Fruit fly (Drosophila melanogaster) whole organism, wandering third instar larva: Measurements from ENCODE around the gene GluProRS.

Experiments
- CG32264 ChIP-seq: fragments of 200-800 bp; sonication (Bioruptor generic); optimal IDR thresholded peaks from 2 replicates; lab custom pipeline; 2016; ENCODE audit warnings: missing biosample characterization, missing genetic modification characterization
- CG9705 ChIP-seq: fragments of 200-800 bp; sonication (Bioruptor generic); optimal IDR thresholded peaks from 2 replicates; lab custom pipeline; 2018; ENCODE audit warnings: missing biosample characterization, mild to moderate bottlenecking, missing genetic modification characterization
- CrebA ChIP-seq: fragments of 200-800 bp; sonication (Bioruptor generic); optimal IDR thresholded peaks from 2 replicates; lab custom pipeline; 2016; ENCODE audit warnings: missing biosample characterization, mild to moderate bottlenecking, missing genetic modification characterization, borderline replicate concordance
- Dif ChIP-seq: fragments of 200-275, 200-300 bp; sonication (Bioruptor generic); optimal IDR thresholded peaks from 2 replicates; lab custom pipeline; 2018; ENCODE audit warnings: missing biosample characterization, missing genetic modification characterization; ENCODE audit not compliant: partially characterized antibody
- GATAd ChIP-seq: sonication (Bioruptor generic); optimal IDR thresholded peaks from 2 replicates; lab custom pipeline; 2016; ENCODE audit warnings: missing biosample characterization, missing genetic modification characterization
- HLH106 ChIP-seq: fragments of 200-800 bp; optimal IDR thresholded peaks from 3 replicates; lab custom pipeline; 2019; ENCODE audit warnings: missing biosample characterization, mild to moderate bottlenecking, missing genetic modification characterization, moderate library complexity
- Hnf4 ChIP-seq: fragments of 200-800 bp; sonication (Bioruptor generic); optimal IDR thresholded peaks from 2 replicates; lab custom pipeline; 2016; ENCODE audit warnings: missing biosample characterization, mild to moderate bottlenecking, missing genetic modification characterization
- Hr78 ChIP-seq: fragments of >200 bp; optimal IDR thresholded peaks from 2 replicates; lab custom pipeline; 2017; ENCODE audit warnings: missing biosample characterization, missing genetic modification characterization
- Hr83 ChIP-seq: fragments of 200-300 bp; sonication (Bioruptor generic); optimal IDR thresholded peaks from 2 replicates; lab custom pipeline; 2016; ENCODE audit warnings: missing biosample characterization, mild to moderate bottlenecking, missing genetic modification characterization, moderate library complexity; ENCODE audit not compliant: poor library complexity, severe bottlenecking
- Jra ChIP-seq: sonication (Bioruptor generic); optimal IDR thresholded peaks from 2 replicates; lab custom pipeline; 2016; ENCODE audit warnings: missing biosample characterization, missing genetic modification characterization
- Mio ChIP-seq: sonication (Bioruptor generic); optimal IDR thresholded peaks from 2 replicates; lab custom pipeline; 2016; ENCODE audit warnings: missing biosample characterization, missing genetic modification characterization
- Myc ChIP-seq: fragments of >200 bp; optimal IDR thresholded peaks from 2 replicates; lab custom pipeline; 2017
- N ChIP-seq: fragments of >200 bp; optimal IDR thresholded peaks from 2 replicates; lab custom pipeline; 2018; ENCODE audit warnings: missing biosample characterization, missing external identifiers, missing genetic modification characterization
- OdsH ChIP-seq: fragments of 200-800 bp; sonication (Bioruptor generic); optimal IDR thresholded peaks from 2 replicates; lab custom pipeline; 2016; ENCODE audit warnings: missing biosample characterization, mild to moderate bottlenecking, missing genetic modification characterization
- Rel ChIP-seq, 2 experiments: fragments of 200-800 bp; sonication (Bioruptor generic) in 1 of 2; optimal IDR thresholded peaks; 2 replicates in 1 of 2; 3 replicates in 1 of 2; lab custom pipeline; 2016 to 2019; ENCODE audit warnings: mild to moderate bottlenecking in 2 of 2, missing biosample characterization in 2 of 2, missing genetic modification characterization in 2 of 2, moderate library complexity in 1 of 2
- Sp1 ChIP-seq: fragments of 200-800 bp; sonication (Bioruptor generic); optimal IDR thresholded peaks from 3 replicates; lab custom pipeline; 2019; ENCODE audit warnings: missing biosample characterization, mild to moderate bottlenecking, missing genetic modification characterization, moderate library complexity
- Vsx2 ChIP-seq: fragments of 200-300, 225-300 bp; sonication (Bioruptor generic); optimal IDR thresholded peaks from 2 replicates; lab custom pipeline; 2018; ENCODE audit warnings: missing biosample characterization, missing genetic modification characterization; ENCODE audit not compliant: partially characterized antibody
- br ChIP-seq: fragments of 200-800 bp; sonication (Bioruptor generic); optimal IDR thresholded peaks from 2 replicates; lab custom pipeline; 2016; ENCODE audit warnings: missing biosample characterization, missing genetic modification characterization
- brk ChIP-seq: fragments of 200-800 bp; sonication (Bioruptor generic); optimal IDR thresholded peaks from 2 replicates; lab custom pipeline; 2016; ENCODE audit warnings: missing biosample characterization, mild to moderate bottlenecking, missing genetic modification characterization
- dl ChIP-seq, 2 experiments: fragments of 175-275, 200-275 bp in 1 of 2; fragments of 200-275 bp in 1 of 2; sonication (Bioruptor generic); optimal IDR thresholded peaks; lab custom pipeline; 2018; ENCODE audit warnings: mild to moderate bottlenecking in 2 of 2, missing biosample characterization in 2 of 2, missing genetic modification characterization in 2 of 2, moderate library complexity in 2 of 2; ENCODE audit not compliant: partially characterized antibody in 2 of 2, insufficient read depth in 1 of 2
- dmrt93B ChIP-seq: fragments of 200-800 bp; sonication (Bioruptor generic); optimal IDR thresholded peaks from 2 replicates; lab custom pipeline; 2018; ENCODE audit warnings: missing biosample characterization, mild to moderate bottlenecking, missing genetic modification characterization
- dsf ChIP-seq: sonication (Bioruptor generic); optimal IDR thresholded peaks from 2 replicates; lab custom pipeline; 2016; ENCODE audit warnings: missing biosample characterization, missing genetic modification characterization, borderline replicate concordance
- ey ChIP-seq: fragments of 200-800 bp; sonication (Bioruptor generic); optimal IDR thresholded peaks from 2 replicates; lab custom pipeline; 2016; ENCODE audit warnings: missing biosample characterization, missing genetic modification characterization
- foxo ChIP-seq, 2 experiments: fragments of 200-800 bp; sonication (Bioruptor generic); optimal IDR thresholded peaks; 2 replicates in 1 of 2; 3 replicates in 1 of 2; lab custom pipeline; 2016 to 2017; ENCODE audit warnings: missing biosample characterization in 2 of 2, missing genetic modification characterization in 2 of 2
- fru ChIP-seq: fragments of 200-800 bp; sonication (Bioruptor generic); optimal IDR thresholded peaks from 3 replicates; lab custom pipeline; 2016; ENCODE audit warnings: missing biosample characterization, mild to moderate bottlenecking, missing genetic modification characterization
- h ChIP-seq: fragments of 200-800 bp; sonication (Bioruptor generic); optimal IDR thresholded peaks from 3 replicates; lab custom pipeline; 2016; ENCODE audit warnings: missing biosample characterization, mild to moderate bottlenecking, missing genetic modification characterization
- jim ChIP-seq: fragments of 175-275, 200-325 bp; sonication (Bioruptor generic); optimal IDR thresholded peaks from 2 replicates; lab custom pipeline; 2016; ENCODE audit warnings: missing biosample characterization, mild to moderate bottlenecking, missing genetic modification characterization
- pan ChIP-seq: fragments of >200 bp; optimal IDR thresholded peaks from 2 replicates; lab custom pipeline; 2017
- psq ChIP-seq: fragments of 200-800 bp; sonication (Bioruptor generic); optimal IDR thresholded peaks from 3 replicates; lab custom pipeline; 2017; ENCODE audit warnings: missing biosample characterization, mild to moderate bottlenecking, missing genetic modification characterization, moderate library complexity
- rgr ChIP-seq: fragments of 200-800 bp; sonication (Bioruptor generic); optimal IDR thresholded peaks from 3 replicates; lab custom pipeline; 2016; ENCODE audit warnings: missing biosample characterization, mild to moderate bottlenecking, missing genetic modification characterization
- sage ChIP-seq: fragments of 200-800 bp; sonication (Bioruptor generic); optimal IDR thresholded peaks from 2 replicates; lab custom pipeline; 2016; ENCODE audit warnings: missing biosample characterization, mild to moderate bottlenecking, missing genetic modification characterization
- sv ChIP-seq: fragments of 200-800 bp; sonication (Bioruptor generic); optimal IDR thresholded peaks from 3 replicates; lab custom pipeline; 2016; ENCODE audit warnings: missing biosample characterization, missing genetic modification characterization
- tai ChIP-seq: sonication (Bioruptor generic); optimal IDR thresholded peaks from 2 replicates; lab custom pipeline; 2016; ENCODE audit warnings: missing biosample characterization, missing genetic modification characterization
- usp ChIP-seq: fragments of >200 bp; optimal IDR thresholded peaks from 2 replicates; lab custom pipeline; 2017; ENCODE audit warnings: missing biosample characterization, missing genetic modification characterization
- woc ChIP-seq: sonication (Bioruptor generic); optimal IDR thresholded peaks from 2 replicates; lab custom pipeline; 2016; ENCODE audit warnings: missing biosample characterization, mild to moderate bottlenecking, missing genetic modification characterization

GluProRS gene

DNA sequence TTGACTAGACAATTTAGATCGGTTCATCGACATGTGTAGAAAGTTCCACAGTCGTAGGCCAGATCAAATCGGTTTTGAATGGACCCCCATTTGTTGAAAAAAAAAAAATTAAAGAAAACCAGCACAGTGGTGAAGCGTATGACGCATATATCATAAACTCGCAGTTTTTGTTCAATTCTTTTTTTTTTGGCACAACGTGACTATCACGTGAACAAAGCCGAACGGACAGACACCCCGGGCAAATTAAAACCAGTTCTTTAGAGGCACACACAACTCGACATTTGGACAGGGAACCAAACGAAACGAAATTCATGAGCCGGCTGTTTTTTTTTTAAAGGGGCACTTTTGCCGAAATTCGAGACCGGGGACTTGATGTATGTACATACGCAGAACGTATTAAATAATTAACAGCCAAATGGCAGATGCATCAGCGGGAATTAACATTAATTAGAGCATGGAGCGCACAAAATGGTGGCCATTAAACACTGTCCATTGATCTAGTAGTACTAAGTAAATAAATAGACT lies 17.3 kb downstream of the GluProRS start:
- TF ChIP-seq br (GFP tag; lab: Kevin White, UChicago) (no peak), dsf (GFP tag; lab: Kevin White, UChicago) (no peak), dmrt93B (GFP tag; lab: Kevin White, UChicago) (peak; percentile 7)

DNA sequence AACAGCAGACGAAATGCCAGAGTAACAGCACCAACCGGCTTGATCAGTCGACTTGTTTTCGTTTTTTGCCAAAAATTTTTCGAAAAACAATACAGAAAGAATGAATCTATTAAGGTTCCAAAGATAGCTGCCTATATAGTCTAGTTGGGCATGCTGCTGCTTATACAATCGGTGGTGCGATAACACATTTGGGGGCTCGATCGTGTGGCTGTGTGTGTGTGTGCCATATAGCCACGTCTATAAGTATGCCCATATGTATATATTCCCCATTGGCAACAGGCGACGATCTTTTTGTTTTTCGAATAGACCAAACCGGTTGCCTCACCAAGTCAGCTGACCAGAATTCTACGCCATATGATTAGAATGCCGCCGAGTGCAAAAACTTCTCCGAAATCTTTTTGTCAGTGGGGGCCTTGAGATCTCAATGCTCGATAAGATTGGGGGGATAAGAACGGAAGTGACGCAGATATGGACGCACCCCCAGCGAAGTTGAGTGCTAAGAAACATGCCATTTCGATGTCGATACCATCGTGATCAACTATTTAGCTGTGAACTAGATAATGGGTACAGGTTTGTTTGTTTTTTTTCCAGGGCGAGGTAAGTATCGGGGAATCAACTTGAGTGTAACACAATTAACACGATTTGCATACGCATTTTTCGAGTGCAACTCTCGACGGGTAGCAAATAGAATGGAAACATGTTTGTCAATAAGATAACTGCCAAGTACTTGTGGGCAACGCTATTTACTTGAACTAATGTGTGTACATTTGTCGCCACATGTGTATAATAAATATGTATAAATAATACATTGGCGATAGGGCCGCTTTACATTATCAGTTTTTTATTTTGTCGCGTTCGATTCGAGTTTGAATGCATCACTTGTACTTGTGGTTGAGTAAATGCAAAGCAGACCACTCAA lies 18.0 kb downstream of the GluProRS start:
- no peak for TF ChIP-seq Dif (GFP tag; lab: Kevin White, UChicago)
- peak; percentile 26 for TF ChIP-seq dmrt93B (GFP tag; lab: Kevin White, UChicago)
- peak; percentile 80 for TF ChIP-seq Hr83
- peak; percentile 71 for TF ChIP-seq sv (GFP tag; lab: Kevin White, UChicago)
- TF ChIP-seq h (GFP tag; lab: Kevin White, UChicago) = peak; percentile 32
- TF ChIP-seq CG9705 (GFP tag; lab: Kevin White, UChicago) = peak; percentile 11
- TF ChIP-seq rgr (GFP tag; lab: Kevin White, UChicago) = peak; percentile 39
- peak; percentile 54 for TF ChIP-seq OdsH
- peak; percentile 38 for TF ChIP-seq Hnf4 (GFP tag; lab: Kevin White, UChicago)
- no peak for TF ChIP-seq jim (GFP tag; lab: Kevin White, UChicago)
- peak; percentile 12 for TF ChIP-seq Jra (GFP tag; lab: Kevin White, UChicago)
- no peak for TF ChIP-seq br (GFP tag; lab: Kevin White, UChicago)

DNA sequence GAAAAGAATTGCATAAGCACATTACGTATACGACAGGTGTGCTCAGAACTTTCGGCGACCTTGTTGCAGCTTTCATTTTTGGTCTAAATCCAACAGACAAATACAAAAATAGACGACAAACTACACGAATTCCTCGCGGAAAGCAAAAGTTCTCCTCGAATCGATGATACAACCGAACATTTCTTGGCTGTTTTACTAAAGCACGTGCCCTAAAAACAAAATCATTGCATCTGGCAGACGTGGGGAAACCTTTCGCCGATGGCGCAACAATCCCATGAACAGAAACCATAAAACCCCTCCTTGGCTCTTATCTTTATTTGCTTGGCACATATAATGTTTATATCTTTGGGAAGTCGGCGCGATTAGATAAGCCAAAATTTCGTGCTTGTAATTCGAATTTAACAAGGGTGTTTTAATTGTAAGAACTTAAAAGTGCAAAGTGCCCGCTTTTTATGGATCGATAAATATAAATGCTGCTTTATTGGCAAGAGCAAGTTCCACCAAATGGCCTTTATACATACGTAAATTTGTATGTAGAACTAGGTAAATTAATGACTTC lies 19.5 kb downstream of the GluProRS start:
- no peak for TF ChIP-seq Myc (lab: Kevin White, UChicago)
- TF ChIP-seq h (GFP tag; lab: Kevin White, UChicago) = no peak
- no peak for TF ChIP-seq Rel (GFP tag; optimal IDR thresholded peaks at IDR 0.05; lab: Kevin White, UChicago)
- peak; percentile 41 for TF ChIP-seq Rel (tag; optimal IDR thresholded peaks at IDR 0.05; lab: Kevin White, UChicago)

DNA sequence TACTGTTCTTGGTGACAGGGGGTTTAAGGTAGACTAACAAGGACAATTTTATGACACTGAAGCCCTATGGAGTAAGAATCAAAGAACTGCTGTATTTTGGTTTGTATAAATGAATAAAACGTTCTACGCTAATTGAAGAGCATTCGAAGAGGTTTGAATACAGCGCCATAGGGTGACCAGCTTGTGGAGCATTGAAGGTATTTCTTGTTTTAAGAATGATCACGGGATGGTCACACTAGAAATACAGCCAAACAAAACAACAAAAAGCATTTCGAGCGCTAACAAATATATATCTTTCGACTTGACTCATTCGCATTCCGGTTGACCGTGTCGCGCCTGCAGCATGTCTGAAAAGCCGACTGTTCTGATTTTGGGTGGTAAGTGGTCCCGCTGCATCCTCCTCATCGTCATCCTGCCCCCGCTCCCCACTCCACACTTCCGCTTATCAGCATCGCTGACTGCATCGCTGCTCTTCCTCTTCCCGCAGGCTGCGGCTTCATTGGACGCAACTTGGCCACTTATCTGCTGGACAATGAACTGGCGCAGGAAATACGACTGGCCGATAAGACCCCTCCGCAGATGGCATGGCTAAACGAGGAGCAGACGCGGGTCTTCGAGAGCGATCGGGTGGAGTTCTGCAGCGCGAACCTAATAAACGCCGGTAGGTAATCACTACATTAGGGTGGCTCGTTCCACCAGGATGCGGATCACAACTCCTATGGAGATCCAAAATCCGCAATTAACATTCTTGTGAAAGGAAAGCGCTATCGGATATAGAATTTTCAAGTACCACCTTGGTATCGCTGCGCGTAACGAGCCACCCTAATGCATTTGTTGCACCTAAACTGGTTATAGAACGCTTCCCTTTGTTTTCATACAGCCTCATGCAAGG lies 24.3 kb downstream of the GluProRS start, which contains the start of gene CG5854:
Gene CG5854, plus strand, starts transcription at position 229 of the 892 bp plus-strand sequence.
- peak; percentile 95 for TF ChIP-seq fru (GFP tag; lab: Kevin White, UChicago)
- peak; percentile 63 for TF ChIP-seq GATAd (GFP tag; lab: Kevin White, UChicago)
- TF ChIP-seq foxo (GFP tag; optimal IDR thresholded peaks at IDR 0.05; lab: Kevin White, UChicago) = peak; percentile 69 to 98
- no peak for TF ChIP-seq usp (GFP tag; lab: Kevin White, UChicago)
- TF ChIP-seq sv (GFP tag; lab: Kevin White, UChicago) = peak; percentile 63
- TF ChIP-seq ey (GFP tag; lab: Kevin White, UChicago) = peak; percentile 97
- TF ChIP-seq Sp1 (GFP tag; lab: Kevin White, UChicago) = peak; percentile 93
- peak; percentile 92 for TF ChIP-seq CG32264
- TF ChIP-seq brk = no peak
- no peak for TF ChIP-seq CrebA (GFP tag; lab: Kevin White, UChicago)
- no peak for TF ChIP-seq dl (GFP tag; optimal IDR thresholded peaks at IDR 0.05; lab: Kevin White, UChicago; ENCODE audit: insufficient read depth in 1 of 2, partially characterized antibody in 2 of 2)
- peak; percentile 89 for TF ChIP-seq psq
- TF ChIP-seq Myc (lab: Kevin White, UChicago) = no peak
- TF ChIP-seq Jra (GFP tag; lab: Kevin White, UChicago) = peak; percentile 50
- TF ChIP-seq jim (GFP tag; lab: Kevin White, UChicago) = peak; percentile 35
- TF ChIP-seq woc (GFP tag; lab: Kevin White, UChicago) = peak; percentile 82
- peak; percentile 96 for TF ChIP-seq OdsH
- no peak for TF ChIP-seq sage (GFP tag; lab: Kevin White, UChicago)
- peak; percentile 95 for TF ChIP-seq br (GFP tag; lab: Kevin White, UChicago)
- peak; percentile 31 for TF ChIP-seq dsf (GFP tag; lab: Kevin White, UChicago)
- no peak for TF ChIP-seq pan (lab: Kevin White, UChicago)
- TF ChIP-seq Hr78 (GFP tag; lab: Kevin White, UChicago) = no peak
- peak; percentile 92 for TF ChIP-seq Hnf4 (GFP tag; lab: Kevin White, UChicago)
- TF ChIP-seq tai (GFP tag; lab: Kevin White, UChicago) = no peak
- TF ChIP-seq dmrt93B (GFP tag; lab: Kevin White, UChicago) = peak; percentile 79
- peak; percentile 96 for TF ChIP-seq h (GFP tag; lab: Kevin White, UChicago)
- TF ChIP-seq rgr (GFP tag; lab: Kevin White, UChicago) = peak; percentile 98
- TF ChIP-seq HLH106 = peak; percentile 91
- peak; percentile 77 for TF ChIP-seq Mio
- no peak for TF ChIP-seq Vsx2 (GFP tag; lab: Kevin White, UChicago)
- no peak for TF ChIP-seq Rel (GFP tag; optimal IDR thresholded peaks at IDR 0.05; lab: Kevin White, UChicago)
- peak; percentile 58 for TF ChIP-seq Rel (tag; optimal IDR thresholded peaks at IDR 0.05; lab: Kevin White, UChicago)
- TF ChIP-seq CG9705 (GFP tag; lab: Kevin White, UChicago) = peak; percentile 73
- no peak for TF ChIP-seq N (GFP tag; lab: Kevin White, UChicago)
- TF ChIP-seq Dif (GFP tag; lab: Kevin White, UChicago) = peak; percentile 6
